Fruit fly (Drosophila melanogaster) whole organism, prepupa: Measurements from ENCODE around the gene CG18281.

Experiments used
- CG10669 ChIP-seq: fragments of 200-800 bp; sonication (Bioruptor generic); optimal IDR thresholded peaks from 3 replicates; lab custom pipeline; 2018; ENCODE audit warnings: missing biosample characterization, mild to moderate bottlenecking, missing genetic modification characterization, moderate library complexity
- CG32006 ChIP-seq: fragments of 200-800 bp; sonication (Bioruptor generic); optimal IDR thresholded peaks from 3 replicates; lab custom pipeline; 2017; ENCODE audit warnings: missing biosample characterization, mild to moderate bottlenecking, missing genetic modification characterization
- CG4318 ChIP-seq: fragments of 200-800 bp; sonication (Bioruptor generic); optimal IDR thresholded peaks from 3 replicates; lab custom pipeline; 2017; ENCODE audit warnings: missing biosample characterization, mild to moderate bottlenecking, missing genetic modification characterization
- CG6276 ChIP-seq: fragments of 200-800 bp; sonication (Bioruptor generic); optimal IDR thresholded peaks from 2 replicates; lab custom pipeline; 2017; ENCODE audit warnings: missing biosample characterization, mild to moderate bottlenecking, missing genetic modification characterization
- CG8632 ChIP-seq: fragments of 200-800 bp; sonication (Bioruptor generic); optimal IDR thresholded peaks from 3 replicates; lab custom pipeline; 2016; ENCODE audit warnings: missing biosample characterization, missing genetic modification characterization
- Ets96B ChIP-seq: fragments of 200-800 bp; optimal IDR thresholded peaks from 2 replicates; lab custom pipeline; 2019; ENCODE audit warnings: missing biosample characterization, mild to moderate bottlenecking, missing genetic modification characterization, moderate library complexity
- Gug ChIP-seq: fragments of 200-800 bp; sonication (Bioruptor generic); IDR thresholded peaks from 2 replicates; pipeline ENCODE4 v1.3.6; 2022; ENCODE audit warnings: missing biosample characterization, missing genetic modification characterization
- Sox14 ChIP-seq: fragments of 200-800 bp; sonication (Bioruptor generic); optimal IDR thresholded peaks from 3 replicates; lab custom pipeline; 2016; ENCODE audit warnings: missing biosample characterization, missing genetic modification characterization
- cyc ChIP-seq: fragments of 200-800 bp; sonication (Bioruptor generic); optimal IDR thresholded peaks from 3 replicates; lab custom pipeline; 2016; ENCODE audit warnings: missing biosample characterization, missing genetic modification characterization
- dsx ChIP-seq: fragments of 200-800 bp; optimal IDR thresholded peaks from 3 replicates; lab custom pipeline; 2019; ENCODE audit warnings: missing biosample characterization, mild to moderate bottlenecking, missing genetic modification characterization, moderate library complexity; ENCODE audit not compliant: poor library complexity, severe bottlenecking
- eg ChIP-seq: fragments of 200-800 bp; sonication (Bioruptor generic); IDR thresholded peaks from 3 replicates; pipeline ENCODE4 v1.3.6; 2022; ENCODE audit warnings: missing biosample characterization, missing genetic modification characterization

dm6 chr3L:20529918-20530317 lies 30.3 kb downstream of the CG18281 start:
- TF ChIP-seq CG6276 (no peak), Gug (GFP tag; lab: Robert Waterston, UW) (no peak), Sox14 (GFP tag; lab: Kevin White, UChicago) (no peak), dsx (GFP tag; lab: Kevin White, UChicago) (no peak), eg (GFP tag; lab: Robert Waterston, UW) (no peak), CG4318 (GFP tag; lab: Kevin White, UChicago) (no peak), CG8632 (GFP tag; lab: Kevin White, UChicago) (no peak), CG32006 (GFP tag; lab: Kevin White, UChicago) (no peak), Ets96B (tag; lab: Kevin White, UChicago) (no peak), cyc (no peak), CG10669 (GFP tag; lab: Kevin White, UChicago) (no peak)
